Fruit fly (Drosophila melanogaster) whole organism, embryonic: ENCODE data around the gene CG42784.
A peak's percentile ranks its signal among the peaks of the same experiment; 100 is the strongest.

Source experiments
- Adf1 ChIP-seq: fragments of 200-800 bp; sonication (Bioruptor generic); IDR thresholded peaks from 2 replicates; pipeline ENCODE4 v1.3.6; 2022; ENCODE audit warnings: missing biosample characterization, missing genetic modification characterization
- Antp ChIP-seq: fragments of 200-800 bp; sonication (Bioruptor generic); optimal IDR thresholded peaks from 3 replicates; lab custom pipeline; 2016; ENCODE audit warnings: missing biosample characterization, missing genetic modification characterization
- BEAF-32 ChIP-seq: fragments of 200-800 bp; sonication (Bioruptor generic); optimal IDR thresholded peaks from 3 replicates; lab custom pipeline; 2017; ENCODE audit warnings: missing biosample characterization, missing genetic modification characterization, mild to moderate bottlenecking, moderate library complexity, missing genetic modification reagents
- BtbVII ChIP-seq: fragments of 200-800 bp; sonication (Bioruptor generic); optimal IDR thresholded peaks from 3 replicates; lab custom pipeline; 2017; ENCODE audit warnings: missing biosample characterization, mild to moderate bottlenecking, missing genetic modification characterization
- CG11504 ChIP-seq: fragments of 200-800 bp; sonication (Bioruptor generic); optimal IDR thresholded peaks from 3 replicates; lab custom pipeline; 2019; ENCODE audit warnings: missing biosample characterization, mild to moderate bottlenecking, missing genetic modification characterization, moderate library complexity
- CG12155 ChIP-seq: fragments of 200-800 bp; sonication (Bioruptor generic); optimal IDR thresholded peaks from 3 replicates; lab custom pipeline; 2016; ENCODE audit warnings: missing biosample characterization, missing genetic modification characterization
- CG12391 ChIP-seq: fragments of 200-800 bp; sonication (Bioruptor generic); optimal IDR thresholded peaks from 3 replicates; lab custom pipeline; 2018; ENCODE audit warnings: missing biosample characterization, mild to moderate bottlenecking, missing genetic modification characterization, moderate library complexity
- CG12744 ChIP-seq: fragments of 200-800 bp; sonication (Bioruptor generic); optimal IDR thresholded peaks from 2 replicates; lab custom pipeline; 2016; ENCODE audit warnings: missing biosample characterization, missing genetic modification characterization
- CG13296 ChIP-seq: fragments of 200-800 bp; sonication (Bioruptor generic); optimal IDR thresholded peaks from 3 replicates; lab custom pipeline; 2018; ENCODE audit warnings: missing biosample characterization, mild to moderate bottlenecking, missing genetic modification characterization
- CG15269 ChIP-seq: fragments of 200-800 bp; sonication (Bioruptor generic); optimal IDR thresholded peaks from 2 replicates; lab custom pipeline; 2018; ENCODE audit warnings: missing biosample characterization, mild to moderate bottlenecking, missing genetic modification characterization, moderate library complexity
- CG15696 ChIP-seq: fragments of 200-800 bp; sonication (Bioruptor generic); optimal IDR thresholded peaks from 2 replicates; lab custom pipeline; 2019; ENCODE audit warnings: missing biosample characterization, mild to moderate bottlenecking, missing genetic modification characterization, moderate library complexity
- CG18262 ChIP-seq: fragments of 200-800 bp; optimal IDR thresholded peaks from 3 replicates; lab custom pipeline; 2019; ENCODE audit warnings: missing biosample characterization, mild to moderate bottlenecking, missing genetic modification characterization, moderate library complexity
- CG2875 ChIP-seq: fragments of 200-800 bp; sonication (Bioruptor generic); optimal IDR thresholded peaks from 2 replicates; lab custom pipeline; 2017; ENCODE audit warnings: missing biosample characterization, mild to moderate bottlenecking, missing genetic modification characterization, missing genetic modification reagents
- CG30020 ChIP-seq: fragments of 200-800 bp; optimal IDR thresholded peaks from 2 replicates; lab custom pipeline; 2019; ENCODE audit warnings: missing biosample characterization, mild to moderate bottlenecking, missing genetic modification characterization, moderate library complexity
- CG30403 ChIP-seq: fragments of 200-800 bp; sonication (Bioruptor generic); optimal IDR thresholded peaks from 3 replicates; lab custom pipeline; 2016; ENCODE audit warnings: missing biosample characterization, missing genetic modification characterization
- CG3407 ChIP-seq: fragments of 200-800 bp; sonication (Bioruptor generic); optimal IDR thresholded peaks from 2 replicates; lab custom pipeline; 2018; ENCODE audit warnings: missing biosample characterization, mild to moderate bottlenecking, missing genetic modification characterization
- CG34376 ChIP-seq: fragments of 200-800 bp; sonication (Bioruptor generic); optimal IDR thresholded peaks from 2 replicates; lab custom pipeline; 2018; ENCODE audit warnings: missing biosample characterization, mild to moderate bottlenecking, missing genetic modification characterization
- CG4282 ChIP-seq: fragments of 200-800 bp; sonication (Bioruptor generic); optimal IDR thresholded peaks from 2 replicates; lab custom pipeline; 2016; ENCODE audit warnings: missing biosample characterization, missing genetic modification characterization
- CG6854 ChIP-seq: fragments of 200-800 bp; sonication (Bioruptor generic); optimal IDR thresholded peaks from 3 replicates; lab custom pipeline; 2017; ENCODE audit warnings: missing biosample characterization, mild to moderate bottlenecking, missing genetic modification characterization
- CG7372 ChIP-seq: fragments of 200-800 bp; sonication (Bioruptor generic); IDR thresholded peaks from 2 replicates; pipeline ENCODE4 v1.3.6; 2022; ENCODE audit warnings: missing biosample characterization, missing genetic modification characterization
- CG7839 ChIP-seq: fragments of 200-800 bp; sonication (Bioruptor generic); optimal IDR thresholded peaks from 3 replicates; lab custom pipeline; 2018; ENCODE audit warnings: missing biosample characterization, mild to moderate bottlenecking, missing genetic modification characterization, moderate library complexity
- CG7987 ChIP-seq: fragments of 200-800 bp; sonication (Bioruptor generic); optimal IDR thresholded peaks from 2 replicates; lab custom pipeline; 2018; ENCODE audit warnings: missing biosample characterization, mild to moderate bottlenecking, missing genetic modification characterization, moderate library complexity
- Dek ChIP-seq: fragments of 200-800 bp; sonication (Bioruptor generic); optimal IDR thresholded peaks from 3 replicates; lab custom pipeline; 2019; ENCODE audit warnings: missing biosample characterization, mild to moderate bottlenecking, missing genetic modification characterization, moderate library complexity
- Fer1 ChIP-seq: fragments of 200-800 bp; sonication (Bioruptor generic); optimal IDR thresholded peaks from 2 replicates; lab custom pipeline; 2017; ENCODE audit warnings: missing biosample characterization, mild to moderate bottlenecking, missing genetic modification characterization
- Hr51 ChIP-seq, 2 experiments: fragments of 200-800 bp; sonication (Bioruptor generic); optimal IDR thresholded peaks; 2 replicates in 1 of 2; 3 replicates in 1 of 2; lab custom pipeline; 2016 to 2018; ENCODE audit warnings: missing biosample characterization in 2 of 2, missing genetic modification characterization in 2 of 2, mild to moderate bottlenecking in 1 of 2, moderate library complexity in 1 of 2
- Meics ChIP-seq: fragments of 200-800 bp; sonication (Bioruptor generic); optimal IDR thresholded peaks from 2 replicates; lab custom pipeline; 2017; ENCODE audit warnings: missing biosample characterization, mild to moderate bottlenecking, missing genetic modification characterization
- Mes4 ChIP-seq: fragments of 200-800 bp; sonication (Bioruptor generic); optimal IDR thresholded peaks from 2 replicates; lab custom pipeline; 2016; ENCODE audit warnings: missing biosample characterization, missing genetic modification characterization
- NFAT ChIP-seq: fragments of 200-800 bp; sonication (Bioruptor generic); IDR thresholded peaks from 2 replicates; pipeline ENCODE4 v1.3.6; 2022; ENCODE audit warnings: missing biosample characterization, missing genetic modification characterization
- Sox100B ChIP-seq: fragments of 200-800 bp; sonication (Bioruptor generic); optimal IDR thresholded peaks from 3 replicates; lab custom pipeline; 2018; ENCODE audit warnings: missing biosample characterization, mild to moderate bottlenecking, missing genetic modification characterization
- Xbp1 ChIP-seq: fragments of 200-800 bp; sonication (Bioruptor generic); optimal IDR thresholded peaks from 3 replicates; lab custom pipeline; 2016; ENCODE audit warnings: missing biosample characterization, mild to moderate bottlenecking, missing genetic modification characterization
- YL-1 ChIP-seq: fragments of 200-800 bp; sonication (Bioruptor generic); optimal IDR thresholded peaks from 3 replicates; lab custom pipeline; 2017; ENCODE audit warnings: missing biosample characterization, mild to moderate bottlenecking, missing genetic modification characterization
- bsh ChIP-seq, 2 experiments: fragments of 200-800 bp; sonication (Bioruptor generic); optimal IDR thresholded peaks; 2 replicates each; lab custom pipeline; 2017 to 2018; ENCODE audit warnings: mild to moderate bottlenecking in 2 of 2, missing biosample characterization in 2 of 2, missing genetic modification characterization in 2 of 2, moderate library complexity in 1 of 2
- caup ChIP-seq: fragments of 200-800 bp; sonication (Bioruptor generic); optimal IDR thresholded peaks from 3 replicates; lab custom pipeline; 2017; ENCODE audit warnings: missing biosample characterization, mild to moderate bottlenecking, missing genetic modification characterization, moderate library complexity; ENCODE audit not compliant: severe bottlenecking
- crc ChIP-seq: fragments of 200-800 bp; sonication (Bioruptor generic); optimal IDR thresholded peaks from 2 replicates; lab custom pipeline; 2016; ENCODE audit warnings: missing biosample characterization, missing genetic modification characterization
- crp ChIP-seq, 2 experiments: fragments of 200-800 bp; sonication (Bioruptor generic); optimal IDR thresholded peaks; 2 replicates in 1 of 2; 3 replicates in 1 of 2; lab custom pipeline; 2017; ENCODE audit warnings: missing biosample characterization in 2 of 2, missing genetic modification characterization in 2 of 2, mild to moderate bottlenecking in 1 of 2, moderate library complexity in 1 of 2
- hkb ChIP-seq, 2 experiments: fragments of 200-800 bp in 1 of 2; fragments of >200 bp in 1 of 2; sonication (Bioruptor generic) in 1 of 2; IDR thresholded peaks in 1 of 2; optimal IDR thresholded peaks in 1 of 2; 2 replicates each; pipeline versions ENCODE4 v1.3.6 to Lab custom; 2017 to 2022; ENCODE audit warnings: missing biosample characterization in 1 of 2, missing genetic modification characterization in 1 of 2
- insv ChIP-seq, 2 experiments: fragments of 200-800 bp; sonication (Bioruptor generic); optimal IDR thresholded peaks; 3 replicates each; lab custom pipeline; 2016 to 2018; ENCODE audit warnings: missing biosample characterization in 2 of 2, missing genetic modification characterization in 2 of 2
- nerfin-1 ChIP-seq: fragments of 200-800 bp; sonication (Bioruptor generic); optimal IDR thresholded peaks from 3 replicates; lab custom pipeline; 2019; ENCODE audit warnings: missing biosample characterization, mild to moderate bottlenecking, missing genetic modification characterization, moderate library complexity
- phol ChIP-seq: fragments of 200-800 bp; sonication (Bioruptor generic); optimal IDR thresholded peaks from 3 replicates; lab custom pipeline; 2018; ENCODE audit warnings: missing biosample characterization, mild to moderate bottlenecking, missing genetic modification characterization, moderate library complexity
- ranshi ChIP-seq: fragments of 200-800 bp; sonication (Bioruptor generic); IDR thresholded peaks from 2 replicates; pipeline ENCODE4 v1.3.6; 2022; ENCODE audit warnings: missing biosample characterization, missing genetic modification characterization
- sc ChIP-seq, 3 experiments: fragments of >200 bp in 2 of 3; fragments of 200-800 bp in 1 of 3; sonication (Bioruptor generic) in 1 of 3; optimal IDR thresholded peaks; 2 replicates in 2 of 3; 3 replicates in 1 of 3; lab custom pipeline; 2017; ENCODE audit warnings: mild to moderate bottlenecking in 1 of 3, missing biosample characterization in 1 of 3, missing genetic modification characterization in 1 of 3, missing genetic modification reagents in 1 of 3
- tll ChIP-seq, 2 experiments: fragments of 200-800 bp in 1 of 2; fragments of >200 bp in 1 of 2; sonication (Bioruptor generic) in 1 of 2; optimal IDR thresholded peaks; 2 replicates each; lab custom pipeline; 2017 to 2019; ENCODE audit warnings: missing biosample characterization in 2 of 2, missing genetic modification characterization in 2 of 2, mild to moderate bottlenecking in 1 of 2, moderate library complexity in 1 of 2
- trem ChIP-seq: fragments of 200-800 bp; optimal IDR thresholded peaks from 3 replicates; lab custom pipeline; 2019; ENCODE audit warnings: missing biosample characterization, mild to moderate bottlenecking, missing genetic modification characterization, moderate library complexity
- vfl ChIP-seq: fragments of 200-800 bp; sonication (Bioruptor generic); optimal IDR thresholded peaks from 2 replicates; lab custom pipeline; 2016; ENCODE audit warnings: missing biosample characterization, missing genetic modification characterization
- vnd ChIP-seq: fragments of 200-800 bp; sonication (Bioruptor generic); IDR thresholded peaks from 3 replicates; pipeline ENCODE4 v1.3.6; 2022; ENCODE audit warnings: missing biosample characterization, missing genetic modification characterization; ENCODE audit not compliant: partially characterized antibody
- yki ChIP-seq: fragments of >200 bp; optimal IDR thresholded peaks from 3 replicates; lab custom pipeline; 2018

CG42784 gene

dm6 chr2L:13367378-13367777 is 47.9 kb upstream of the CG42784 start, which contains the start of gene Tap42 (continued):
- TF ChIP-seq crp (GFP tag; optimal IDR thresholded peaks at IDR 0.05; lab: Kevin White, UChicago) = peak; percentile 27 to 90
- TF ChIP-seq NFAT (GFP tag; lab: Robert Waterston, UW) = no peak
- peak; percentile 26 for TF ChIP-seq Dek (tag; lab: Kevin White, UChicago)
- no peak for TF ChIP-seq Antp
- TF ChIP-seq hkb (optimal IDR thresholded peaks at IDR 0.05; lab: Kevin White, UChicago) = no peak
- peak; percentile 30; the same call in 1 of the 2 replicates for TF ChIP-seq hkb (GFP tag; IDR thresholded peaks at IDR 0.05; lab: Robert Waterston, UW)
- TF ChIP-seq Mes4 (GFP tag; lab: Kevin White, UChicago) = no peak
- TF ChIP-seq Fer1 (GFP tag; lab: Kevin White, UChicago) = peak; percentile 52
- TF ChIP-seq CG30020 (tag; lab: Kevin White, UChicago) = peak; percentile 16
- no peak for TF ChIP-seq CG6854 (GFP tag; lab: Kevin White, UChicago)
- TF ChIP-seq crc (GFP tag; lab: Kevin White, UChicago) = no peak
- TF ChIP-seq Meics (GFP tag; lab: Kevin White, UChicago) = peak; percentile 20
- no peak for TF ChIP-seq insv (GFP tag; optimal IDR thresholded peaks at IDR 0.05; lab: Kevin White, UChicago)
- peak in 1 of 2 experiments; percentile 13 for TF ChIP-seq bsh (GFP tag; optimal IDR thresholded peaks at IDR 0.05; lab: Kevin White, UChicago)
- no peak for TF ChIP-seq vnd (GFP tag; lab: Robert Waterston, UW)
- TF ChIP-seq Adf1 (GFP tag; lab: Robert Waterston, UW) = peak; percentile 25; the same call in 1 of the 2 replicates
- TF ChIP-seq trem (tag; lab: Kevin White, UChicago) = peak; percentile 22
- TF ChIP-seq BEAF-32 (GFP tag; lab: Kevin White, UChicago) = peak; percentile 10
- TF ChIP-seq CG2875 (GFP tag; lab: Kevin White, UChicago) = no peak
- TF ChIP-seq vfl = no peak
- no peak for TF ChIP-seq CG4282 (GFP tag; lab: Kevin White, UChicago)
- TF ChIP-seq phol (tag; lab: Kevin White, UChicago) = peak; percentile 72
- TF ChIP-seq YL-1 (GFP tag; lab: Kevin White, UChicago) = no peak
- peak; percentile 36 for TF ChIP-seq CG30403 (GFP tag; lab: Kevin White, UChicago)
- TF ChIP-seq CG15696 = peak; percentile 11
- peak; percentile 43 for TF ChIP-seq CG11504 (tag; lab: Kevin White, UChicago)
- TF ChIP-seq ranshi (GFP tag; lab: Robert Waterston, UW) = no peak
- no peak for TF ChIP-seq CG3407
- peak; percentile 41 for TF ChIP-seq nerfin-1 (tag; lab: Kevin White, UChicago)
- peak in 1 of 2 experiments; percentile 17 for TF ChIP-seq Hr51 (GFP tag; optimal IDR thresholded peaks at IDR 0.05; lab: Kevin White, UChicago)
- peak; percentile 5 for TF ChIP-seq CG7987
- TF ChIP-seq Sox100B = no peak
- TF ChIP-seq CG15269 (tag; lab: Kevin White, UChicago) = peak; percentile 40
- no peak for TF ChIP-seq BtbVII (GFP tag; lab: Kevin White, UChicago)
- peak; percentile 9 for TF ChIP-seq CG18262 (tag; lab: Kevin White, UChicago)
- TF ChIP-seq CG12744 (GFP tag; lab: Kevin White, UChicago) = peak; percentile 13
- TF ChIP-seq CG12155 (GFP tag; lab: Kevin White, UChicago) = peak; percentile 22
- TF ChIP-seq CG7372 (GFP tag; lab: Robert Waterston, UW) = no peak
- TF ChIP-seq caup (GFP tag; lab: Kevin White, UChicago) = peak; percentile 19
- peak; percentile 12 for TF ChIP-seq CG7839 (tag; lab: Kevin White, UChicago)
- TF ChIP-seq CG34376 (GFP tag; lab: Kevin White, UChicago) = peak; percentile 35
- TF ChIP-seq tll (GFP tag; optimal IDR thresholded peaks at IDR 0.05; lab: Kevin White, UChicago) = no peak
- peak; percentile 28 for TF ChIP-seq Xbp1 (GFP tag; lab: Kevin White, UChicago)
- TF ChIP-seq sc (optimal IDR thresholded peaks at IDR 0.05; lab: Kevin White, UChicago) = no peak
- TF ChIP-seq sc (GFP tag; optimal IDR thresholded peaks at IDR 0.05; lab: Kevin White, UChicago) = no peak
- peak; percentile 42 for TF ChIP-seq CG12391 (tag; lab: Kevin White, UChicago)
- TF ChIP-seq CG13296 (GFP tag; lab: Kevin White, UChicago) = peak; percentile 33
- TF ChIP-seq yki = no peak
